Fruit fly (Drosophila melanogaster): ENCODE measurements around the gene CG5958.

DNA sequence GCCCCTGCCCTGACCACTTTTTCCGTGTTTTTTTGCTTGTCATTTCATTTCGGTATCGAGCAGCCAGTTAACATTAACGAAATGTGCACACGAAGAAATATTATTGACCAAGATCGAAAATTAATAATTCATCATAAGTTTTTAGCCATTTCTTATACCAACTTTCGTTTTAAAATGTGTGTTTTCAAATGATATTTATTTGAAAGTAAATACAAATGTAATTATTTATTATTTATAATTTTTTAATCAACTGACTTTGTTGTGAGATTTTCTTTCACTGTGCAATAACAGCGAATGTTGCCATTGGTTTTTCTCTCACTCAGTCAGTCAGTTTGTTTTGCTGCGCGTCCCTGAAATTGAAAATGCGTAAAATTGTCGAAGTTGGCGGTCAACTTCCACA is 37.5 kb downstream of the CG5958 start:
- TF ChIP-seq Rel (GFP tag; optimal IDR thresholded peaks at IDR 0.05) (no peak), Rel (tag; optimal IDR thresholded peaks at IDR 0.05) (no peak), pan (optimal IDR thresholded peaks at IDR 0.05) (no peak), HLH106 (tag; optimal IDR thresholded peaks at IDR 0.05) (peak; percentile 50), usp (GFP tag; optimal IDR thresholded peaks at IDR 0.05) (no peak), foxo (GFP tag; optimal IDR thresholded peaks at IDR 0.05) (peak in 1 of 2 experiments; percentile 56), dsf (GFP tag; optimal IDR thresholded peaks at IDR 0.05; ENCODE audit: borderline replicate concordance) (no peak), Dfd (GFP tag; optimal IDR thresholded peaks at IDR 0.05) (no peak), brk (GFP tag; optimal IDR thresholded peaks at IDR 0.05) (no peak), CrebA (GFP tag; optimal IDR thresholded peaks at IDR 0.05; ENCODE audit: borderline replicate concordance) (no peak), Abd-B (GFP tag; optimal IDR thresholded peaks at IDR 0.05) (no peak), lola (GFP tag; optimal IDR thresholded peaks at IDR 0.05) (no peak), h (GFP tag; optimal IDR thresholded peaks at IDR 0.05) (peak; percentile 39), Sp1 (GFP tag; optimal IDR thresholded peaks at IDR 0.05) (peak; percentile 30), jim (GFP tag; optimal IDR thresholded peaks at IDR 0.05) (no peak)
